Worm (Caenorhabditis elegans) whole organism, late embryonic: ENCODE data around the gene vha-2.

Source experiments
- elt-4 ChIP-seq: sonication (generic microtip); optimal IDR thresholded peaks from 2 replicates; lab custom pipeline; 2016; ENCODE audit warnings: missing genetic modification characterization, missing compliant biosample characterization
- hlh-6 ChIP-seq: sonication (generic microtip); optimal IDR thresholded peaks from 2 replicates; lab custom pipeline; 2016; ENCODE audit warnings: missing genotype, missing genetic modification characterization, missing compliant biosample characterization

ce11 chrIII:9734030-9734429 is 47.9 kb upstream of the vha-2 start:
- no peak for TF ChIP-seq elt-4 (tag; lab: Kevin White, UChicago)
- TF ChIP-seq hlh-6 (tag; lab: Kevin White, UChicago) = no peak
